Worm (Caenorhabditis elegans) whole organism, midembryonic: ENCODE data around the gene lido-12.

Experiments used
- flt-1 ChIP-seq: fragments of 200-800 bp; sonication (Bioruptor generic); IDR thresholded peaks from 2 replicates; pipeline ENCODE4 v1.3.6; 2022; ENCODE audit warnings: missing genetic modification characterization, missing compliant biosample characterization
- med-1 ChIP-seq: sonication (generic microtip); optimal IDR thresholded peaks from 2 replicates; lab custom pipeline; 2017; ENCODE audit warnings: missing genetic modification characterization, mild to moderate bottlenecking, missing compliant biosample characterization, antibody characterized with exemption, missing genetic modification reagents; ENCODE audit not compliant: insufficient read depth
- tab-1 ChIP-seq: fragments of 200-800 bp; sonication (Bioruptor generic); IDR thresholded peaks from 2 replicates; pipeline ENCODE4 v1.3.6; 2022; ENCODE audit warnings: missing genetic modification characterization, missing compliant biosample characterization

DNA sequence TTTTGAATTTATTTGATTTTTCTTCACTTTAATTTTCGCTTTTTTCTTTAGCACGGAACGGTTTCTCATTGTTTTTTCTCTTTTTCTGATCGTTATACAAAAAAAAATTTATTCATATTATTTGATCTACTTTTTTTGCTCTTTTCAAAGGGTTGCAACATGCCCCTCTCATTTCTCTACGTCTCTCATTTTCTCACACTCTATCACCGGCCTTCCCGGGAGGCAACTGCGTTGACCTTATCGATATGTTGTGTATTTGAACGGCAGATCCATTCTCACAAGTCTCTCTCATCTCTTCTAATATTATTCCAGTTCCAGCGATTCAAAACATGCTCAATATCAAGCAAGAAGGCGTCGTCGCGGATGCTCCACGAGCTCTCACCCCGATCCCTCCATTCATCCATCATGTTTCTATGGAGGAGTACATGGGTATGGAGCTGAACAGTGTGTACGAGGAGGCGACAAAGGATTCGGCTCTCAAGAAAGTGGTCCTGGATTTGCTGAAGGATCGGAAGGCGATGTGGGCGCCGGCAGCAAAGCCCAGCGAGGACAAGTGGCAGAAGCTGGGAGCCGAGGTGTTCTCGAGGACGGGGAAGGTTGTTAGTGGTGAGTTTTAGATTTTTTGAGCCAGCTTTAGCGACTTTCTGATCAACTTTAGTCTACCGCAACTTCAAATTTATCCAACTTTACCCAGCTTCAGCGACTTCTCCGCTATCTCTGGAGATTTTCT is 4.9 kb upstream of the lido-12 start, which contains the start of gene lido-9:
- TF ChIP-seq flt-1 (GFP tag; lab: Robert Waterston, UW) (no peak), med-1 (GFP tag; lab: Kevin White, UChicago) (no peak), tab-1 (GFP tag; lab: Robert Waterston, UW) (no peak)
